Worm (Caenorhabditis elegans) whole organism, L4 larva: ENCODE measurements around the gene C27C12.4.

ENCODE experiments used
- F26F4.8 ChIP-seq: fragments of 200-800 bp; sonication (Bioruptor generic); conservative IDR thresholded peaks from 2 replicates; pipeline ENCODE4 v1.3.6; 2022; ENCODE audit warnings: missing genetic modification characterization, missing compliant biosample characterization
- F44E2.7 ChIP-seq: fragments of 200-800 bp; sonication (Bioruptor generic); IDR thresholded peaks from 2 replicates; pipeline ENCODE4 v2.1.2; 2022; ENCODE audit warnings: missing genetic modification characterization, missing compliant biosample characterization
- T20F7.1 ChIP-seq: fragments of 200-800 bp; sonication (Bioruptor generic); optimal IDR thresholded peaks from 2 replicates; lab custom pipeline; 2018; ENCODE audit warnings: mild to moderate bottlenecking, missing genetic modification characterization, missing compliant biosample characterization
- Y48G9A.11 ChIP-seq: fragments of 200-800 bp; sonication (Bioruptor generic); IDR thresholded peaks from 2 replicates; pipeline ENCODE4 v1.3.6; 2022; ENCODE audit warnings: missing genetic modification reagents, missing genetic modification characterization, missing compliant biosample characterization
- Y5F2A.4 ChIP-seq: fragments of 200-800 bp; sonication (Bioruptor generic); optimal IDR thresholded peaks from 2 replicates; lab custom pipeline; 2018; ENCODE audit warnings: mild to moderate bottlenecking, missing genetic modification characterization, missing compliant biosample characterization
- ZK546.5 ChIP-seq, 2 experiments: sonication (generic microtip); optimal IDR thresholded peaks; 2 replicates each; lab custom pipeline; 2017; ENCODE audit warnings: missing biosample characterization in 2 of 2, missing genetic modification characterization in 2 of 2
- ama-1 ChIP-seq: fragments of 150-350 bp; optimal IDR thresholded peaks from 2 replicates; lab custom pipeline; 2014; ENCODE audit warnings: inconsistent platforms, mixed read lengths
- arid-1 ChIP-seq: fragments of 200-800 bp; sonication (Bioruptor generic); conservative IDR thresholded peaks from 2 replicates; pipeline ENCODE4 v1.3.6; 2022; ENCODE audit warnings: missing genetic modification reagents, missing genetic modification characterization, missing compliant biosample characterization
- ceh-20 ChIP-seq: fragments of 200-800 bp; sonication (Bioruptor generic); IDR thresholded peaks from 2 replicates; pipeline ENCODE4 v1.3.6; 2022; ENCODE audit warnings: missing genetic modification reagents, missing genetic modification characterization, missing compliant biosample characterization
- ceh-62 ChIP-seq: sonication (generic microtip); optimal IDR thresholded peaks from 2 replicates; lab custom pipeline; 2017; ENCODE audit warnings: missing biosample characterization, missing genetic modification characterization
- ceh-82 ChIP-seq: sonication (generic microtip); optimal IDR thresholded peaks from 2 replicates; lab custom pipeline; 2017; ENCODE audit warnings: missing biosample characterization, missing genetic modification characterization
- ces-1 ChIP-seq: fragments of 150-350 bp; sonication (generic microtip); optimal IDR thresholded peaks from 4 replicates; lab custom pipeline; 2014; ENCODE audit warnings: missing biosample characterization, missing genetic modification reagents, missing genetic modification characterization
- cey-2 ChIP-seq: sonication (generic microtip); optimal IDR thresholded peaks from 3 replicates; lab custom pipeline; 2017; ENCODE audit warnings: missing genetic modification characterization, mild to moderate bottlenecking, missing compliant biosample characterization, antibody characterized with exemption, borderline replicate concordance; ENCODE audit not compliant: insufficient read depth
- daf-8 ChIP-seq: fragments of 200-800 bp; sonication (Bioruptor generic); IDR thresholded peaks from 2 replicates; pipeline ENCODE4 v1.3.6; 2022; ENCODE audit warnings: missing genetic modification characterization, missing compliant biosample characterization
- dmd-6 ChIP-seq: fragments of 200-800 bp; sonication (Bioruptor generic); IDR thresholded peaks from 2 replicates; pipeline ENCODE4 v1.3.6; 2022; ENCODE audit warnings: missing genetic modification reagents, missing genetic modification characterization, missing compliant biosample characterization
- dpl-1 ChIP-seq: fragments of 150-350 bp; optimal IDR thresholded peaks from 2 replicates; lab custom pipeline; 2014; ENCODE audit warnings: missing biosample characterization, missing genetic modification reagents, missing genetic modification characterization
- dve-1 ChIP-seq: sonication (generic microtip); optimal IDR thresholded peaks from 2 replicates; lab custom pipeline; 2017; ENCODE audit warnings: antibody characterized with exemption, mild to moderate bottlenecking, missing genetic modification characterization, missing compliant biosample characterization; ENCODE audit not compliant: insufficient read depth
- egl-27 ChIP-seq: sonication (generic microtip); optimal IDR thresholded peaks from 3 replicates; lab custom pipeline; 2017; ENCODE audit warnings: missing biosample characterization, missing genetic modification reagents, missing genetic modification characterization
- fkh-10 ChIP-seq: fragments of 150-350 bp; optimal IDR thresholded peaks from 2 replicates; lab custom pipeline; 2014; ENCODE audit warnings: missing biosample characterization, missing genetic modification reagents, missing genetic modification characterization
- lin-1 ChIP-seq: fragments of 200-800 bp; sonication (Bioruptor generic); IDR thresholded peaks from 2 replicates; pipeline ENCODE4 v1.3.6; 2022; ENCODE audit warnings: missing genetic modification reagents, missing genetic modification characterization, missing compliant biosample characterization
- lin-15B ChIP-seq: fragments of 150-350 bp; sonication (generic microtip); optimal IDR thresholded peaks from 3 replicates; lab custom pipeline; 2014; ENCODE audit warnings: missing biosample characterization, missing genetic modification characterization
- lin-39 ChIP-seq: fragments of 150-350 bp; optimal IDR thresholded peaks from 2 replicates; lab custom pipeline; 2014; ENCODE audit warnings: missing biosample characterization, missing genetic modification reagents, missing genetic modification characterization
- lsy-2 ChIP-seq, 2 experiments: fragments of 150-350 bp in 1 of 2; sonication (generic microtip) in 1 of 2; optimal IDR thresholded peaks; 2 replicates each; lab custom pipeline; 2014 to 2017; ENCODE audit warnings: missing biosample characterization in 2 of 2, missing genetic modification characterization in 2 of 2
- mdt-29 ChIP-seq: fragments of 200-800 bp; sonication (Bioruptor generic); IDR thresholded peaks from 2 replicates; pipeline ENCODE4 v1.3.6; 2022; ENCODE audit warnings: missing genetic modification reagents, missing genetic modification characterization, missing compliant biosample characterization
- mes-2 ChIP-seq: sonication (generic microtip); optimal IDR thresholded peaks from 2 replicates; lab custom pipeline; 2016; ENCODE audit warnings: missing genotype, mild to moderate bottlenecking, missing genetic modification characterization, missing compliant biosample characterization; ENCODE audit not compliant: poor library complexity, severe bottlenecking
- mxl-3 ChIP-seq: fragments of 200-800 bp; sonication (Bioruptor generic); optimal IDR thresholded peaks from 2 replicates; lab custom pipeline; 2018; ENCODE audit warnings: mild to moderate bottlenecking, missing genetic modification characterization, missing compliant biosample characterization
- nhr-10 ChIP-seq: fragments of 150-350 bp; optimal IDR thresholded peaks from 2 replicates; lab custom pipeline; 2014; ENCODE audit warnings: missing biosample characterization, missing genetic modification characterization
- nhr-111 ChIP-seq: fragments of 200-800 bp; sonication (Bioruptor generic); optimal IDR thresholded peaks from 2 replicates; lab custom pipeline; 2018; ENCODE audit warnings: mild to moderate bottlenecking, missing genetic modification characterization, missing compliant biosample characterization
- nhr-25 ChIP-seq: sonication (generic microtip); optimal IDR thresholded peaks from 2 replicates; lab custom pipeline; 2017; ENCODE audit warnings: missing genetic modification characterization, mild to moderate bottlenecking, missing compliant biosample characterization, antibody characterized with exemption, moderate library complexity, borderline replicate concordance; ENCODE audit not compliant: insufficient read depth
- nhr-28 ChIP-seq: fragments of 150-350 bp; optimal IDR thresholded peaks from 2 replicates; lab custom pipeline; 2014; ENCODE audit warnings: missing biosample characterization, missing genetic modification characterization
- nhr-41 ChIP-seq: fragments of 200-800 bp; sonication (Bioruptor generic); IDR thresholded peaks from 2 replicates; pipeline ENCODE4 v1.3.6; 2022; ENCODE audit warnings: missing genetic modification reagents, missing genetic modification characterization, missing compliant biosample characterization
- nhr-48 ChIP-seq: sonication (generic microtip); optimal IDR thresholded peaks from 2 replicates; lab custom pipeline; 2016; ENCODE audit warnings: mild to moderate bottlenecking, missing genetic modification characterization, missing compliant biosample characterization
- nhr-6 ChIP-seq: fragments of 150-350 bp; optimal IDR thresholded peaks from 2 replicates; lab custom pipeline; 2014; ENCODE audit warnings: missing biosample characterization, missing genetic modification characterization
- pha-4 ChIP-seq, 2 experiments: fragments of 150-350 bp in 1 of 2; fragments of 200-800 bp in 1 of 2; sonication (Bioruptor generic) in 1 of 2; IDR thresholded peaks in 1 of 2; optimal IDR thresholded peaks in 1 of 2; 2 replicates each; pipeline versions ENCODE4 v1.3.6 to Lab custom; 2014 to 2022; ENCODE audit warnings: missing genetic modification characterization in 2 of 2, missing genetic modification reagents in 2 of 2, missing biosample characterization in 1 of 2, missing compliant biosample characterization in 1 of 2
- php-3 ChIP-seq: fragments of 200-800 bp; sonication (Bioruptor generic); IDR thresholded peaks from 2 replicates; pipeline ENCODE4 v1.3.6; 2022; ENCODE audit warnings: missing genetic modification reagents, missing genetic modification characterization, missing compliant biosample characterization
- rbr-2 ChIP-seq: sonication (generic microtip); optimal IDR thresholded peaks from 2 replicates; lab custom pipeline; 2016; ENCODE audit warnings: missing genotype, missing genetic modification characterization, missing compliant biosample characterization
- saeg-2 ChIP-seq: fragments of 200-800 bp; sonication (Bioruptor generic); IDR thresholded peaks from 2 replicates; pipeline ENCODE4 v1.3.6; 2022; ENCODE audit warnings: missing genetic modification reagents, missing genetic modification characterization, missing compliant biosample characterization
- set-16 ChIP-seq: fragments of 200-800 bp; sonication (Bioruptor generic); IDR thresholded peaks from 2 replicates; pipeline ENCODE4 v1.3.6; 2022; ENCODE audit warnings: missing genetic modification reagents, missing genetic modification characterization, missing compliant biosample characterization
- skn-1 ChIP-seq: fragments of 150-350 bp; optimal IDR thresholded peaks from 2 replicates; lab custom pipeline; 2014; ENCODE audit warnings: missing biosample characterization, missing genetic modification characterization
- snpc-1.2 ChIP-seq: fragments of 200-800 bp; sonication (Bioruptor generic); IDR thresholded peaks from 2 replicates; pipeline ENCODE4 v1.3.6; 2022; ENCODE audit warnings: missing genetic modification reagents, missing genetic modification characterization, missing compliant biosample characterization
- spr-1 ChIP-seq: sonication (generic microtip); optimal IDR thresholded peaks from 2 replicates; lab custom pipeline; 2016; ENCODE audit warnings: mild to moderate bottlenecking, missing genetic modification characterization, missing compliant biosample characterization
- spr-3 ChIP-seq: fragments of 200-800 bp; sonication (Bioruptor generic); optimal IDR thresholded peaks from 2 replicates; lab custom pipeline; 2018; ENCODE audit warnings: mild to moderate bottlenecking, missing genetic modification characterization, missing compliant biosample characterization
- tag-97 ChIP-seq: fragments of 200-800 bp; sonication (Bioruptor generic); IDR thresholded peaks from 2 replicates; pipeline ENCODE4 v1.3.6; 2022; ENCODE audit warnings: missing genetic modification characterization, missing compliant biosample characterization
- tra-1 ChIP-seq: fragments of 200-800 bp; sonication (Bioruptor generic); IDR thresholded peaks from 2 replicates; pipeline ENCODE4 v1.3.6; 2022; ENCODE audit warnings: missing genetic modification reagents, missing genetic modification characterization, missing compliant biosample characterization
- unc-130 ChIP-seq: sonication (generic microtip); optimal IDR thresholded peaks from 2 replicates; lab custom pipeline; 2016; ENCODE audit warnings: missing genetic modification reagents, missing genetic modification characterization, missing compliant biosample characterization
- unc-39 ChIP-seq: sonication (generic microtip); optimal IDR thresholded peaks from 2 replicates; lab custom pipeline; 2017; ENCODE audit warnings: missing biosample characterization, missing genetic modification characterization
- unc-62 ChIP-seq, 3 experiments: fragments of 150-350 bp in 1 of 3; sonication (generic microtip); optimal IDR thresholded peaks in 2 of 3; peaks in 1 of 3; 1 replicate in 1 of 3; 2 replicates in 2 of 3; lab custom pipeline; 2014 to 2017; ENCODE audit warnings: missing biosample characterization in 3 of 3, missing genetic modification characterization in 3 of 3, missing genetic modification reagents in 3 of 3, missing genotype in 1 of 3
- zag-1 ChIP-seq: fragments of 150-350 bp; optimal IDR thresholded peaks from 2 replicates; lab custom pipeline; 2014; ENCODE audit warnings: missing biosample characterization, missing genetic modification characterization
- zip-11 ChIP-seq: fragments of 200-800 bp; sonication (Bioruptor generic); IDR thresholded peaks from 2 replicates; pipeline ENCODE4 v1.3.6; 2022; ENCODE audit warnings: missing genetic modification characterization, missing compliant biosample characterization
- zip-2 ChIP-seq: fragments of 150-350 bp; optimal IDR thresholded peaks from 2 replicates; lab custom pipeline; 2014; ENCODE audit warnings: missing biosample characterization, missing genetic modification characterization

Gene C27C12.4

ce11 chrX:14841030-14841429 lies 12.9 kb upstream of the C27C12.4 start (continued):
- TF ChIP-seq Y48G9A.11 (GFP tag; lab: Robert Waterston, UW) (no peak), F26F4.8 (no peak), rbr-2 (tag; lab: Kevin White, UChicago) (peak; percentile 91), fkh-10 (GFP tag; lab: Kevin White, UChicago) (peak; percentile 94), nhr-48 (tag; lab: Kevin White, UChicago) (peak; percentile 67), mxl-3 (GFP tag; lab: Kevin White, UChicago) (peak; percentile 74), spr-1 (peak; percentile 34), nhr-25 (peak; percentile 38), lin-1 (GFP tag; lab: Robert Waterston, UW) (no peak), ceh-62 (no peak), mdt-29 (GFP tag; lab: Robert Waterston, UW) (no peak), lsy-2 (tag; optimal IDR thresholded peaks at IDR 0.05; lab: Kevin White, UChicago) (peak; percentile 68 to 86), Y5F2A.4 (GFP tag; lab: Kevin White, UChicago) (no peak), daf-8 (GFP tag; lab: Robert Waterston, UW) (no peak), set-16 (GFP tag; lab: Robert Waterston, UW) (peak; percentile 64; the same call in 1 of the 2 replicates), snpc-1.2 (GFP tag; lab: Robert Waterston, UW) (no peak), ceh-20 (peak; percentile 67; the same call in 1 of the 2 replicates), php-3 (no peak), mes-2 (tag; lab: Kevin White, UChicago) (peak; percentile 84), unc-39 (no peak), nhr-10 (no peak), zip-11 (GFP tag; lab: Robert Waterston, UW) (no peak), lin-15B (no peak), unc-62 (GFP tag; optimal IDR thresholded peaks at IDR 0.05 in 1 of 2; lab: Kevin White, UChicago) (peak in 1 of 2 experiments; percentile 99), unc-62 (tag; optimal IDR thresholded peaks at IDR 0.05; lab: Kevin White, UChicago) (peak; percentile 38), dve-1 (tag; lab: Kevin White, UChicago) (peak; percentile 87), zag-1 (tag; lab: Kevin White, UChicago) (no peak), spr-3 (no peak), nhr-111 (GFP tag; lab: Kevin White, UChicago) (no peak), cey-2 (tag; lab: Kevin White, UChicago) (no peak), dpl-1 (GFP tag; lab: Kevin White, UChicago) (peak; percentile 75), skn-1 (no peak), ZK546.5 (tag; optimal IDR thresholded peaks at IDR 0.05; lab: Kevin White, UChicago) (no peak), nhr-41 (GFP tag; lab: Robert Waterston, UW) (no peak), tra-1 (GFP tag; lab: Robert Waterston, UW) (no peak), tag-97 (GFP tag; lab: Robert Waterston, UW) (no peak), nhr-6 (peak; percentile 75), saeg-2 (GFP tag; lab: Robert Waterston, UW) (0 out of 2 replicates have a peak, but pooled peaks have one; percentile 22), zip-2 (no peak), ces-1 (GFP tag; lab: Kevin White, UChicago) (peak; percentile 24), egl-27 (peak; percentile 63), unc-130 (GFP tag; lab: Kevin White, UChicago) (no peak), nhr-28 (tag; lab: Kevin White, UChicago) (peak; percentile 90), ceh-82 (no peak), lin-39 (no peak), F44E2.7 (GFP tag; lab: Robert Waterston, UW) (no peak), pha-4 (GFP tag; IDR thresholded peaks at IDR 0.05; lab: Robert Waterston, UW) (peak; percentile 59; the same call in 1 of the 2 replicates), pha-4 (tag; optimal IDR thresholded peaks at IDR 0.05; lab: Kevin White, UChicago) (peak; percentile 97), dmd-6 (peak; percentile 85), T20F7.1 (GFP tag; lab: Kevin White, UChicago) (peak; percentile 60), ama-1 (lab: Kevin White, UChicago) (peak; percentile 10), arid-1 (0 out of 2 replicates have a peak, but pooled peaks have one; percentile 7)
